Worm (Caenorhabditis elegans) whole organism, late embryonic: ENCODE measurements around the gene fbxa-128.

Experiments used
- T23F11.4 ChIP-seq: fragments of 200-800 bp; sonication (Bioruptor generic); optimal IDR thresholded peaks from 2 replicates; lab custom pipeline; 2018; ENCODE audit warnings: mild to moderate bottlenecking, missing genetic modification characterization, missing compliant biosample characterization
- ceh-9 ChIP-seq: sonication (generic microtip); optimal IDR thresholded peaks from 2 replicates; lab custom pipeline; 2016; ENCODE audit warnings: mild to moderate bottlenecking, missing genetic modification characterization, inconsistent platforms, missing compliant biosample characterization
- gmeb-2 ChIP-seq: sonication (generic microtip); optimal IDR thresholded peaks from 2 replicates; lab custom pipeline; 2016; ENCODE audit warnings: missing genetic modification characterization, inconsistent platforms, missing compliant biosample characterization
- lin-11 ChIP-seq: fragments of 200-800 bp; sonication (Bioruptor generic); optimal IDR thresholded peaks from 2 replicates; lab custom pipeline; 2018; ENCODE audit warnings: mild to moderate bottlenecking, missing genetic modification characterization, missing compliant biosample characterization
- nhr-11 ChIP-seq: fragments of 150-350 bp; optimal IDR thresholded peaks from 2 replicates; lab custom pipeline; 2014; ENCODE audit warnings: missing biosample characterization, missing genetic modification characterization
- pax-1 ChIP-seq: fragments of 150-350 bp; optimal IDR thresholded peaks from 2 replicates; lab custom pipeline; 2014; ENCODE audit warnings: missing biosample characterization, missing genetic modification characterization
- pha-4 ChIP-seq: fragments of 150-350 bp; optimal IDR thresholded peaks from 2 replicates; lab custom pipeline; 2018; ENCODE audit warnings: missing biosample characterization, missing genetic modification reagents, missing genetic modification characterization
- rnt-1 ChIP-seq: sonication (generic microtip); optimal IDR thresholded peaks from 2 replicates; lab custom pipeline; 2016; ENCODE audit warnings: missing genetic modification characterization, missing compliant biosample characterization
- sox-2 ChIP-seq: fragments of 200-800 bp; sonication (Bioruptor generic); IDR thresholded peaks from 2 replicates; pipeline ENCODE4 v1.3.6; 2022; ENCODE audit warnings: missing genetic modification reagents, missing genetic modification characterization, missing compliant biosample characterization
- unc-86 ChIP-seq: sonication (generic microtip); optimal IDR thresholded peaks from 2 replicates; lab custom pipeline; 2016; ENCODE audit warnings: missing genetic modification characterization, missing compliant biosample characterization

DNA sequence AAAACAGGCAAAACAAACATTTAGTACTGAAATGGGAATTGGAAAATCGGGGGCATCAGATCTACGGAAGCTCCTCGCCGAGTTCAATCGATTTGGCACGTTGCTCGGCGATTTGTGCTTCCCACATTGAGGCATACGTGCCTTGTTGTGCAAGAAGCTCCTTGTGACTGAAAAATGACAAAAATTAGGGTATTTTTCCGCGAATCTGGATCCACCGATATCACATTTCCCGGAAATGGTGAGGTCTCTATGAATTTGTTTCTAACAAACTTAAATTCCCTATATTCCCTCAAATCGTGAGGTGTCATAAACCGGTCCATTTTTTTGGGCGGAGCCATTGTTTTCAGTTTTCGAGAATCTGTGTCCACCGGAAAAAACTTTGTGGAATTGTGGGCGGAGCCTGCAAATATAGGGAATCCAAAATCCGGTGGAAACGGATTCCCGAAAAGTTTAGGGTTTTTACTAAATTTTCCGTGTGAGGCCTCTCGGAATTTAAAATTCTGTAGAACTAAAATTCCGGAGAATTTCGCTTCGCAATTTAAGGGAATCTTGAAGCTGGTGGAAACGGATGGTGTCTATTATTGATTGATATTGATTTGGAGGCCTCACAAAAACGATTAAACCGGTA is 47.1 kb downstream of the fbxa-128 start:
- no peak for TF ChIP-seq nhr-11 (tag; lab: Kevin White, UChicago)
- TF ChIP-seq gmeb-2 (tag; lab: Kevin White, UChicago) = peak; percentile 39
- no peak for TF ChIP-seq pha-4 (tag; lab: Kevin White, UChicago)
- peak; percentile 76 for TF ChIP-seq unc-86 (tag; lab: Kevin White, UChicago)
- TF ChIP-seq pax-1 = no peak
- TF ChIP-seq T23F11.4 = peak; percentile 64
- no peak for TF ChIP-seq sox-2 (GFP tag; lab: Robert Waterston, UW)
- peak; percentile 71 for TF ChIP-seq rnt-1 (tag; lab: Kevin White, UChicago)
- TF ChIP-seq lin-11 (tag; lab: Kevin White, UChicago) = no peak
- peak; percentile 23 for TF ChIP-seq ceh-9 (tag; lab: Kevin White, UChicago)
